Worm (Caenorhabditis elegans): ENCODE data around the gene E02H1.5.

The E02H1.5 gene

DNA sequence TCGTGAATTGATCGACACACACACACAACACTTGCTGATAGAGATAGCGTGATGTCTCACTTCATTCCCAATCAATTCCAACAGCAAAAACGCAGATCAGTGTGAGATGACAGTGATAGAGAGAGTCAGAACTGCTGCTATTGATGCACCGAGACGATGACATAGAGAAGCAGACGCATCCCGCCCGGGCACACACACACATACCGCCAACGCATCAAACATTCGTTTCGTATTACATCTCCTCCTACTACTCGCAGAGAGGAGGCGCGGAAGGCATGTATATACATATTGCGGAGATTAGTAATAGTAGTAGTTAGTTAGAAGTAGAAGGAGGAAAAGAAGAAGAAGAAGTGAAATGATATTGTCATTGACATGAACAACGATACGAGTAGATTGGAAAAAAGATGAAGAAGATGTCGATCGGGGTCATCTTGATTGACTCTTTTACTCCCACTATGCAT lies 24.4 kb downstream of the E02H1.5 start (continued):
- TF ChIP-seq ceh-32 (tag; optimal IDR thresholded peaks at IDR 0.05; ENCODE audit: poor library complexity), result no peak
- TF ChIP-seq ctbp-1 (GFP tag; IDR thresholded peaks at IDR 0.05), result no peak
- peak; percentile 33 for TF ChIP-seq T26A8.4 (GFP tag; IDR thresholded peaks at IDR 0.05)
- TF ChIP-seq skn-1 (tag; optimal IDR thresholded peaks at IDR 0.05), result no peak
- no peak for TF ChIP-seq nhr-237 (tag; optimal IDR thresholded peaks at IDR 0.05)
- TF ChIP-seq nhr-111 (GFP tag; optimal IDR thresholded peaks at IDR 0.05), result no peak
- TF ChIP-seq lin-39 (tag; optimal IDR thresholded peaks at IDR 0.05), result no peak
- no peak for TF ChIP-seq F26F4.8 (GFP tag; conservative IDR thresholded peaks at IDR 0.05)
- no peak for TF ChIP-seq daf-16 (GFP tag; optimal IDR thresholded peaks at IDR 0.05)
- TF ChIP-seq daf-16 (tag; optimal IDR thresholded peaks at IDR 0.05), result peak; percentile 68
- peak; percentile 3 for TF ChIP-seq nhr-77 (tag; optimal IDR thresholded peaks at IDR 0.05)
- TF ChIP-seq nhr-41 (GFP tag; IDR thresholded peaks at IDR 0.05), result 0 out of 2 replicates have a peak, but pooled peaks have one; percentile 53
- TF ChIP-seq daf-19 (GFP tag; conservative IDR thresholded peaks at IDR 0.05), result no peak
- TF ChIP-seq snpc-1.2 (GFP tag; IDR thresholded peaks at IDR 0.05), result no peak
- peak; percentile 66 for TF ChIP-seq dve-1 (tag; optimal IDR thresholded peaks at IDR 0.05; ENCODE audit: insufficient read depth)
- TF ChIP-seq unc-39 (tag; optimal IDR thresholded peaks at IDR 0.05), result no peak
- TF ChIP-seq nhr-48 (tag; optimal IDR thresholded peaks at IDR 0.05), result no peak
- no peak for TF ChIP-seq ceh-62 (tag; optimal IDR thresholded peaks at IDR 0.05)
- TF ChIP-seq F37D6.2 (tag; optimal IDR thresholded peaks at IDR 0.05), result no peak
- peak; percentile 39 for TF ChIP-seq mes-2 (tag; optimal IDR thresholded peaks at IDR 0.05; ENCODE audit: poor library complexity, severe bottlenecking)
- TF ChIP-seq R02D3.7 (tag; optimal IDR thresholded peaks at IDR 0.05), result no peak
- TF ChIP-seq daf-8 (GFP tag; IDR thresholded peaks at IDR 0.05), result no peak
- TF ChIP-seq Y48G9A.11 (GFP tag; IDR thresholded peaks at IDR 0.05), result no peak
- no peak for TF ChIP-seq egl-27 (tag; optimal IDR thresholded peaks at IDR 0.05)
- 0 out of 2 replicates have a peak, but pooled peaks have one; percentile 33 for TF ChIP-seq mxl-2 (GFP tag; conservative IDR thresholded peaks at IDR 0.05)
- TF ChIP-seq lsy-2 (tag; optimal IDR thresholded peaks at IDR 0.05), result peak; percentile 45 to 48
- TF ChIP-seq php-3 (GFP tag; IDR thresholded peaks at IDR 0.05), result 0 out of 2 replicates have a peak, but pooled peaks have one; percentile 36
- TF ChIP-seq nhr-102 (tag; optimal IDR thresholded peaks at IDR 0.05), result peak; percentile 1
- TF ChIP-seq gei-8 (GFP tag; optimal IDR thresholded peaks at IDR 0.05), result no peak
- TF ChIP-seq unc-62 (GFP tag; optimal IDR thresholded peaks at IDR 0.05 in 1 of 2), result peak in 1 of 2 experiments; percentile 42
- no peak for TF ChIP-seq unc-62 (tag; optimal IDR thresholded peaks at IDR 0.05)
- no peak for TF ChIP-seq vab-7 (GFP tag; IDR thresholded peaks at IDR 0.05)
- TF ChIP-seq ZK546.5 (tag; optimal IDR thresholded peaks at IDR 0.05), result no peak
- no peak for TF ChIP-seq mdt-29 (GFP tag; IDR thresholded peaks at IDR 0.05)
- peak; percentile 76 for TF ChIP-seq dmd-6 (GFP tag; IDR thresholded peaks at IDR 0.05)
- TF ChIP-seq ztf-7 (tag; optimal IDR thresholded peaks at IDR 0.05), result no peak
- TF ChIP-seq mep-1 (tag; optimal IDR thresholded peaks at IDR 0.05), result peak; percentile 75
- TF ChIP-seq ceh-44 (GFP tag; IDR thresholded peaks at IDR 0.05), result no peak
- no peak for TF ChIP-seq ztf-11 (tag; optimal IDR thresholded peaks at IDR 0.05)
- TF ChIP-seq aha-1 (tag), result peak; percentile 76
- no peak for TF ChIP-seq F49E8.2 (tag; optimal IDR thresholded peaks at IDR 0.05; ENCODE audit: borderline replicate concordance)
- no peak for TF ChIP-seq arid-1 (GFP tag; conservative IDR thresholded peaks at IDR 0.05)
- TF ChIP-seq zfp-3 (GFP tag; conservative IDR thresholded peaks at IDR 0.05), result no peak
- TF ChIP-seq sdz-12 (GFP tag; optimal IDR thresholded peaks at IDR 0.05), result no peak
- peak; percentile 93 for TF ChIP-seq nhr-28 (tag; optimal IDR thresholded peaks at IDR 0.05)
- 0 out of 2 replicates have a peak, but pooled peaks have one; percentile 18 for TF ChIP-seq saeg-2 (GFP tag; IDR thresholded peaks at IDR 0.05)
- no peak for TF ChIP-seq nhr-42 (GFP tag; IDR thresholded peaks at IDR 0.05)
- no peak for TF ChIP-seq daf-12 (tag; optimal IDR thresholded peaks at IDR 0.05)
- peak; percentile 53 for TF ChIP-seq tra-1 (GFP tag; IDR thresholded peaks at IDR 0.05)
- TF ChIP-seq set-16 (GFP tag; IDR thresholded peaks at IDR 0.05), result peak; percentile 34; the same call in 1 of the 2 replicates
- peak; percentile 41 for TF ChIP-seq pqm-1 (tag; optimal IDR thresholded peaks at IDR 0.05)
- peak in 1 of 2 experiments; percentile 74 for TF ChIP-seq mdl-1 (tag; optimal IDR thresholded peaks at IDR 0.05)

Data from whole organism, L4 larva.